Fruit fly (Drosophila melanogaster): ENCODE data around the gene r2d2.

Gene r2d2

dm6 chr2L:7811249-7812002 lies 11.5 kb downstream of the r2d2 start, which contains the start of gene LanB1:
Gene LanB1, plus strand, starts transcription at chr2L:7811438.
- TF ChIP-seq CG15336 (GFP tag; IDR thresholded peaks at IDR 0.05), result peak; percentile 45; the same call in 1 of the 2 replicates
- TF ChIP-seq CG6163 (GFP tag; IDR thresholded peaks at IDR 0.05), result peak; percentile 64; the same call in 2 of the 3 replicates
- no peak for TF ChIP-seq lz (GFP tag; optimal IDR thresholded peaks at IDR 0.05)
- peak; percentile 39 for TF ChIP-seq CG6854 (GFP tag; optimal IDR thresholded peaks at IDR 0.05)
- peak; percentile 21 to 51 for TF ChIP-seq ss (GFP tag; optimal IDR thresholded peaks at IDR 0.05)
- TF ChIP-seq CG6276 (GFP tag; optimal IDR thresholded peaks at IDR 0.05), result peak; percentile 43
- no peak for TF ChIP-seq dsx (GFP tag; optimal IDR thresholded peaks at IDR 0.05; ENCODE audit: poor library complexity, severe bottlenecking)
- peak; percentile 31 for TF ChIP-seq fkh (GFP tag; optimal IDR thresholded peaks at IDR 0.05)
- TF ChIP-seq eg (GFP tag; IDR thresholded peaks at IDR 0.05), result 0 out of 3 replicates have a peak, but pooled peaks have one; percentile 40
- TF ChIP-seq CG6808 (GFP tag; optimal IDR thresholded peaks at IDR 0.05), result peak; percentile 2
- TF ChIP-seq CG4318 (GFP tag; optimal IDR thresholded peaks at IDR 0.05), result no peak
- peak; percentile 44 for TF ChIP-seq Lpt (GFP tag; optimal IDR thresholded peaks at IDR 0.05)
- TF ChIP-seq CG8119 (GFP tag; IDR thresholded peaks at IDR 0.05), result peak; percentile 47; the same call in 1 of the 3 replicates
- TF ChIP-seq CG3919 (GFP tag; optimal IDR thresholded peaks at IDR 0.05), result peak; percentile 34

DNA sequence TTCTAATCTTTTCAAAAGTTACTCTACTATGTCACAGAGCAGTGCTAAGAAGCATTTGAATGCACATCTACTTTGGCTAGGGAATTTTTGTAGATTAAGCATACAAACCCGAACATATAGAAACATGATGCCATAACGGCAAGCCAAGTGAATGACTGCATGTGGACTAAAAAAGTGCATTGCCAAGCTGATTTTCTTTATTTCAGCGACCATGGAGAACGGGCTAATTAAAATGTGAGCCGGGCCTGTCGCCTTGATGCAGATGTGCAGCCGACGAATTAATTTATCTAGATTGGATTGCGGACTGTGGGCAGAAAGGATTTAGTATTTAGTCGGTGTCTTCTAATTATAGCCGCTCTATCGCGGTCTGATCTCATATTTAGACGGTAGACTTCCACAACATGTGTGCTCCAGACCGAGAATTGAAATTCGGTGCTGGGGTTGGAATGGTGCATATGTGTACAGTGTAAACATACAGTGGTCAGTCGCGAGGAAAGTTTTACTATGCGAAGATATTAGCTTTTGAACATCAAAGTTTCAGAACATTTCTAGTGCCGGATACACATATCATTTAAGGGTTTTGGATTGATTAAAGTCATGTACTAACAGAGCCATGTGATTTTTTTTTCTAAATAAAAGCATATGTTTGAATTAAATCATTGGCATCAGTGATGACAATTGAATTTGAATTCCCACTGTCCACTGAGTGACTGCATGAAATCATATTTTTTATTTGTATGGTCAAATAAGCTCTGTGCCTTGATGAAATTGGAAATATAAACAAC lies 12.8 kb downstream of the r2d2 start:
- no peak for TF ChIP-seq CG3919 (GFP tag; optimal IDR thresholded peaks at IDR 0.05)
- 0 out of 3 replicates have a peak, but pooled peaks have one; percentile 19 for TF ChIP-seq eg (GFP tag; IDR thresholded peaks at IDR 0.05)
- TF ChIP-seq CG15336 (GFP tag; IDR thresholded peaks at IDR 0.05), result peak; percentile 36; the same call in 1 of the 2 replicates
- no peak for TF ChIP-seq svp (GFP tag)
- no peak for TF ChIP-seq CG6808 (GFP tag; optimal IDR thresholded peaks at IDR 0.05)
- TF ChIP-seq CG8119 (GFP tag; IDR thresholded peaks at IDR 0.05), result no peak
- no peak for TF ChIP-seq Ets96B (tag; optimal IDR thresholded peaks at IDR 0.05)
- peak; percentile 33 for TF ChIP-seq CG32006 (GFP tag; optimal IDR thresholded peaks at IDR 0.05)
- TF ChIP-seq OdsH (GFP tag; optimal IDR thresholded peaks at IDR 0.05), result peak; percentile 3
- TF ChIP-seq Hr4 (GFP tag; optimal IDR thresholded peaks at IDR 0.05), result peak; percentile 15
- peak; percentile 7 for TF ChIP-seq CG10631 (GFP tag; optimal IDR thresholded peaks at IDR 0.05)

dm6 chr2L:7813357-7813756 lies 13.4 kb downstream of the r2d2 start:
- TF ChIP-seq Eip78C (GFP tag), result peak; percentile 72
- TF ChIP-seq CG31627 (GFP tag; optimal IDR thresholded peaks at IDR 0.05), result no peak
- no peak for TF ChIP-seq Gug (GFP tag; IDR thresholded peaks at IDR 0.05)
- TF ChIP-seq ss (GFP tag; optimal IDR thresholded peaks at IDR 0.05), result peak in 1 of 2 experiments; percentile 44
- no peak for TF ChIP-seq CG9139 (GFP tag; optimal IDR thresholded peaks at IDR 0.05)
- no peak for TF ChIP-seq Sox15 (GFP tag; optimal IDR thresholded peaks at IDR 0.05)
- peak; percentile 18 for TF ChIP-seq dsx (GFP tag; optimal IDR thresholded peaks at IDR 0.05; ENCODE audit: poor library complexity, severe bottlenecking)
- TF ChIP-seq Hr38 (GFP tag; optimal IDR thresholded peaks at IDR 0.05), result no peak
- peak; percentile 32 for TF ChIP-seq CG6808 (GFP tag; optimal IDR thresholded peaks at IDR 0.05)
- TF ChIP-seq CG8319 (GFP tag; optimal IDR thresholded peaks at IDR 0.05), result no peak
- TF ChIP-seq fkh (GFP tag; optimal IDR thresholded peaks at IDR 0.05), result peak; percentile 99
- TF ChIP-seq Hr39 (GFP tag; optimal IDR thresholded peaks at IDR 0.05), result no peak

DNA sequence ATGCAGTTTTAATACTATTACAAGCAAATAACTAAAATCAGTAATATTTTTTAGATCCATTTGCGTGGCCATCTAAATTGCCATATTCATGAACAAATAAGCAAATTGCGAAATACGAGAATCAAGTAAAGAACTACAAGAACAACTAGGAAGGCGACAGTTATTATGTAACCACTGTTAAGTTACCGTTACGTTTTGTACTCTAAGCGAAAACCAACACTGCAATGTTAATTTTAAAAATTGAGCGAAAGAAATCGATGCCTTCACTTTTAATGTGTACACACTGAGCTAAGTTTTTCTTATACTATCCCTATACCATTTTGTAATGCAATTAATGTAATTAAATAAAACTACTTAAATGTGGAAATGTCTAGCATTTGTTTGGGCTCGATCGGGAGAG lies 20.5 kb downstream of the r2d2 start:
- TF ChIP-seq vri (GFP tag; optimal IDR thresholded peaks at IDR 0.05) (peak; percentile 11), Blimp-1 (GFP tag; optimal IDR thresholded peaks at IDR 0.05) (no peak)

DNA sequence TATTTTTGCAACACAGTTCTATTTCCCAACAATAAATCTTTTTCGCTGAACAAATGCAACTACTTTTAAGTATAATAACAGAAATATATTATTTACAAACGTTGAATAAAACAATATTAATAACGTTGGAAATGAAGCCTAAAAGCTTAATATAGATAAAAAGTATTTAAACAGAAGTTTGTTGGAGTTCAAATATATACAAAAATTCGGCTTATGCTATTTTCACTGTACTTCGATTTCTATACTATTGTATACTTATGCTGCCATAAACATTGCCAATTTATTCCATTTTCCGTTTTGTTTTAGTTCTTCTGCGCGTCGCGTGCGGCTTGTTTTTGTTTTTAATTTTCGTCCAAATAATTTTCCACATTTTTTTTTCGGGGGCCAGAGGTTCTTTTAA lies 20.9 kb downstream of the r2d2 start, which contains the start of gene CG7115:
Gene CG7115 (plus strand): TSS at position 301 of the 400 bp plus-strand sequence.
- no peak for TF ChIP-seq CG4318 (GFP tag; optimal IDR thresholded peaks at IDR 0.05)
- no peak for TF ChIP-seq topi (GFP tag; optimal IDR thresholded peaks at IDR 0.05)
- TF ChIP-seq Gug (GFP tag; IDR thresholded peaks at IDR 0.05), result no peak
- no peak for TF ChIP-seq cyc (GFP tag; optimal IDR thresholded peaks at IDR 0.05)
- no peak for TF ChIP-seq CG8119 (GFP tag; IDR thresholded peaks at IDR 0.05)
- no peak for TF ChIP-seq CG11294 (GFP tag; IDR thresholded peaks at IDR 0.05)
- no peak for TF ChIP-seq CG16779 (tag; optimal IDR thresholded peaks at IDR 0.05)
- TF ChIP-seq OdsH (GFP tag; optimal IDR thresholded peaks at IDR 0.05), result no peak
